Fruit fly (Drosophila melanogaster): ENCODE data around the gene CG13843.

DNA sequence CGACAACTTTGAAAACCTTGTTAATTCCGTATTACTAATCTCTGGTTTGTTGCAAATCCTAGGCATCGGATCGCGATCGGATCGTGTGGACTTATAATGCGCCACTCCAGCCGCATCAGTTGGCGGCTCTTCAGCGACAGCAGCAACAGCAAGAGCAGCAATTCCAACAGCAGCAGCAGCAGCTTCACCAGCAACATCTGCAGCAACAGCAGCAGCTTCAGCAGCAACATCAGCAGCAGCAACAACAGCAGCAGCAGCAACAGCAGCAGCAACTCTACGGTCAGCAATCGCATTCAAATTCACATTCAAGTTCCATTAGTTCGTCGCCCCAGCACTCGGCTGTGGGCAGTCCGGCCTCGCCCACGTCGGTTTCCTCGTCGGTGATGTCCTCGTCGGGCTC is 6.5 kb upstream of the CG13843 start:
- no peak for TF ChIP-seq cic (GFP tag; optimal IDR thresholded peaks at IDR 0.05)
- no peak for TF ChIP-seq cnc (optimal IDR thresholded peaks at IDR 0.05)
- TF ChIP-seq bab1 (GFP tag; optimal IDR thresholded peaks at IDR 0.05): no peak
- no peak for TF ChIP-seq kay (GFP tag; ENCODE audit: borderline replicate concordance)
- TF ChIP-seq CG14711 (tag; optimal IDR thresholded peaks at IDR 0.05): no peak
- no peak for TF ChIP-seq pad (GFP tag; optimal IDR thresholded peaks at IDR 0.05)
- no peak for TF ChIP-seq Clk (GFP tag; optimal IDR thresholded peaks at IDR 0.05)
- TF ChIP-seq CG11617 (GFP tag; optimal IDR thresholded peaks at IDR 0.05): no peak
- no peak for TF ChIP-seq CG7101 (tag; optimal IDR thresholded peaks at IDR 0.05)
